Worm (Caenorhabditis elegans) whole organism, L2 larva: ENCODE data around the gene C13A2.9.

Experiments used
- ama-1 ChIP-seq: fragments of 150-350 bp; optimal IDR thresholded peaks from 2 replicates; lab custom pipeline; 2018; ENCODE audit warnings: inconsistent platforms
- egl-27 ChIP-seq: sonication (generic microtip); optimal IDR thresholded peaks from 3 replicates; lab custom pipeline; 2017; ENCODE audit warnings: missing biosample characterization, missing genetic modification reagents, missing genetic modification characterization
- nhr-23 ChIP-seq: fragments of 150-350 bp; optimal IDR thresholded peaks from 2 replicates; lab custom pipeline; 2014; ENCODE audit warnings: missing biosample characterization, missing genetic modification reagents, missing genetic modification characterization
- unc-55 ChIP-seq: fragments of 150-350 bp; sonication (generic microtip); optimal IDR thresholded peaks from 3 replicates; lab custom pipeline; 2014; ENCODE audit warnings: missing biosample characterization, missing genetic modification reagents, missing genetic modification characterization

ce11 chrV:7298463-7298862, 34.5 kb upstream of the C13A2.9 start, which contains the start of gene F07G11.3:
- TF ChIP-seq unc-55 (GFP tag; lab: Kevin White, UChicago) (no peak), ama-1 (lab: Kevin White, UChicago) (no peak), egl-27 (no peak), nhr-23 (no peak)
